Worm (Caenorhabditis elegans): ENCODE results near the gene irld-24.

DNA sequence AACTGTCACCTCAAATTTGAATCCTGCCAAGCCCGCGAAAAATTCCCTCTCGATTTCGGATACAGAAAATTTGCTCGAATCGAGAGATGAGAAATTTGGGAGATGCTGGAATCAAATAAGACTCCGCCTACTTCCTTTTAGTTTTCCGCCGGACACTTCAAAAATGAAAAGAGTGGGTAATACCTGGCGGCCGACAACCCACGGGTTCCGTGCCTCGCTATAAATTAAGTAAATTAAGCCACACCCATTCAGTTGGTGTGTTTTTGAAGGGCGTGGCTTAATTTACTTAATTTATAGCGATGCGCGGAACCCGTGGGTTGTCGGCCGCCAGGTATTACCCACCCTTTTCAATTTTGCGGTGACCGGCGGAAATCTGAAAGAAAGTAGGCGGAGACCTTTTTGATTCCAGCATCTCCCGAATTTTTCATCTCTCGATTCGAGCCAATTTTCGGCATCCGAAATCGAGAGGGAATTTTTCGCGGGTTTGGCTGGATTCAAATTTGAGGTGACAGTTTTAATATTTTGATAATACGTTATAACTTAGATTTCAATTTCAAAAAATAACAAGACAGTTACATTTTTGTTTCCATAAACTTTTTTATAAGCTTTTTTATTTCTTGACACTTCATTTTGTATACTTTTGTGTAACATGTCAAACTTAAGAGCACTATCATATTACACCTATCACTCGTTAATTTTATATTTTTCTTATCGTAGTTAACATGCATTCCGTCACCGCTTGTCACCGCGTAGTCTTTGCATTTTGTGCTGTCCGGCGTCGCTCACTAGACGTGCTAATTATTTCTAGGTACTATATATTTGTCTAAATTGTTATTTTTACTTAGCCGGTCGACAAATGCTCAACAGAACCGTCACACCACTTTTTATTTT is 39.5 kb upstream of the irld-24 start:
- TF ChIP-seq W03F9.2 (tag; optimal IDR thresholded peaks at IDR 0.05): no peak
- no peak for TF ChIP-seq dao-5 (tag; optimal IDR thresholded peaks at IDR 0.05)

All from whole organism, L4/young adult.